Worm (Caenorhabditis elegans) whole organism, L4/young adult: ENCODE results near the gene F38A5.2.

Experiments
- dao-5 ChIP-seq: sonication (generic microtip); optimal IDR thresholded peaks from 2 replicates; lab custom pipeline; 2016; ENCODE audit warnings: missing genotype, missing genetic modification characterization, moderate library complexity, missing compliant biosample characterization
- him-1 ChIP-seq: sonication (generic microtip); optimal IDR thresholded peaks from 2 replicates; lab custom pipeline; 2016; ENCODE audit warnings: missing genotype, missing genetic modification reagents, missing genetic modification characterization, missing compliant biosample characterization

DNA sequence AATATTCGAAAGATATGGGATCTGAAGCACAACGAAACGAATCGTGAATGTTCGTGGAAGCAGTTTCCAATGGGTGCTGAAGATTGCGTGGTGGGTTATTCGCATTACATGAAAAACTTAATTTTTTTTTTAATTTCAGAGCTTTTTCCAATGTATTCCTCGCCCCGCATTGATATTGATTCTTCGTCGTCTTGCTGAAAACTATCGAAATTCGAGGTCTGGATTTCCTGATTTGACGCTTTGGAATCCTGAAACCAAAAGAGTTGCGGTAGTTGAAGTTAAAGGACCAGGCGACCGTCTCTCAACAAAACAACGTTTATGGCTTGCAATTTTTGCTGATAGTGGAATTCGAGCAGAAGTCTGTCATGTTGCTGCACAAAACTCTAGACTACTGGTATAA is 33.2 kb downstream of the F38A5.2 start:
- TF ChIP-seq dao-5 (no peak), him-1 (tag; lab: Kevin White, UChicago) (no peak)
